Worm (Caenorhabditis elegans): ENCODE measurements around the gene F13E9.11.

F13E9.11 gene

ce11 chrIV:10817030-10817429 lies 51.9 kb downstream of the F13E9.11 start (continued):
- no peak for TF ChIP-seq sea-2 (GFP tag; IDR thresholded peaks at IDR 0.05)
- TF ChIP-seq mcd-1 (GFP tag; IDR thresholded peaks at IDR 0.05), result peak; percentile 48; the same call in 1 of the 2 replicates
- no peak for TF ChIP-seq F57A8.1 (GFP tag; optimal IDR thresholded peaks at IDR 0.05)
- TF ChIP-seq xnd-1 (tag; optimal IDR thresholded peaks at IDR 0.05), result no peak
- no peak for TF ChIP-seq cebp-2 (GFP tag; IDR thresholded peaks at IDR 0.05)
- TF ChIP-seq F22D6.2 (tag; optimal IDR thresholded peaks at IDR 0.05), result no peak
- no peak for TF ChIP-seq lsy-27 (tag; optimal IDR thresholded peaks at IDR 0.05; ENCODE audit: borderline replicate concordance, insufficient read depth)
- TF ChIP-seq somi-1 (GFP tag; optimal IDR thresholded peaks at IDR 0.05), result no peak
- no peak for TF ChIP-seq let-607 (tag; optimal IDR thresholded peaks at IDR 0.05)
- TF ChIP-seq ekl-4 (GFP tag; IDR thresholded peaks at IDR 0.05), result no peak
- TF ChIP-seq ceh-27 (GFP tag; optimal IDR thresholded peaks at IDR 0.05), result peak; percentile 25
- no peak for TF ChIP-seq Y79H2A.3 (GFP tag; conservative IDR thresholded peaks at IDR 0.05)
- TF ChIP-seq ztf-22 (GFP tag; optimal IDR thresholded peaks at IDR 0.05), result no peak
- TF ChIP-seq attf-5 (GFP tag; optimal IDR thresholded peaks at IDR 0.05), result peak; percentile 1
- no peak for TF ChIP-seq repo-1 (tag; optimal IDR thresholded peaks at IDR 0.05)
- no peak for TF ChIP-seq let-526 (GFP tag; IDR thresholded peaks at IDR 0.05)
- TF ChIP-seq ztf-18 (tag; optimal IDR thresholded peaks at IDR 0.05), result no peak
- TF ChIP-seq lin-35 (GFP tag; optimal IDR thresholded peaks at IDR 0.05), result no peak
- TF ChIP-seq ceh-79 (tag; optimal IDR thresholded peaks at IDR 0.05), result no peak
- TF ChIP-seq B0261.1 (tag; optimal IDR thresholded peaks at IDR 0.05), result no peak
- TF ChIP-seq mel-28 (tag; optimal IDR thresholded peaks at IDR 0.05; ENCODE audit: borderline replicate concordance), result no peak
- TF ChIP-seq hmg-1.2 (GFP tag; IDR thresholded peaks at IDR 0.05), result peak; percentile 61
- TF ChIP-seq hsf-1 (GFP tag; IDR thresholded peaks at IDR 0.05), result no peak
- TF ChIP-seq cebp-1 (GFP tag; IDR thresholded peaks at IDR 0.05), result no peak
- peak; percentile 12 for TF ChIP-seq cebp-1 (tag; optimal IDR thresholded peaks at IDR 0.05)
- peak; percentile 6 for TF ChIP-seq die-1 (tag; optimal IDR thresholded peaks at IDR 0.05)
- TF ChIP-seq hlh-26 (GFP tag; conservative IDR thresholded peaks at IDR 0.05), result no peak
- TF ChIP-seq Y53G8AR.9 (GFP tag; conservative IDR thresholded peaks at IDR 0.05), result no peak
- TF ChIP-seq C17E4.6 (GFP tag; IDR thresholded peaks at IDR 0.05), result no peak
- TF ChIP-seq C06A6.2 (GFP tag; conservative IDR thresholded peaks at IDR 0.05), result no peak
- no peak for TF ChIP-seq F37B4.10 (GFP tag; IDR thresholded peaks at IDR 0.05)
- TF ChIP-seq F10E7.11 (tag; optimal IDR thresholded peaks at IDR 0.05), result no peak
- no peak for TF ChIP-seq snpc-1.3 (tag; optimal IDR thresholded peaks at IDR 0.05; ENCODE audit: insufficient read depth)
- 0 out of 2 replicates have a peak, but pooled peaks have one; percentile 19 for TF ChIP-seq B0336.3 (GFP tag; IDR thresholded peaks at IDR 0.05)
- TF ChIP-seq attf-3 (GFP tag; conservative IDR thresholded peaks at IDR 0.05), result no peak
- no peak for TF ChIP-seq mes-4 (tag; optimal IDR thresholded peaks at IDR 0.05)
- TF ChIP-seq egl-44 (GFP tag; IDR thresholded peaks at IDR 0.05), result no peak
- TF ChIP-seq ZK185.1 (tag; optimal IDR thresholded peaks at IDR 0.05; ENCODE audit: poor library complexity, severe bottlenecking), result no peak
- TF ChIP-seq lin-26 (GFP tag; IDR thresholded peaks at IDR 0.05), result 0 out of 2 replicates have a peak, but pooled peaks have one; percentile 25
- 0 out of 2 replicates have a peak, but pooled peaks have one; percentile 15 for TF ChIP-seq K11D2.4 (GFP tag; IDR thresholded peaks at IDR 0.05)
- TF ChIP-seq T07F8.4 (tag; optimal IDR thresholded peaks at IDR 0.05), result no peak
